Fruit fly (Drosophila melanogaster) whole organism, prepupa: Measurements from ENCODE around the gene Naa30A.

Experiments
- CG11902 ChIP-seq: fragments of 200-800 bp; sonication (Bioruptor generic); optimal IDR thresholded peaks from 3 replicates; lab custom pipeline; 2016; ENCODE audit warnings: missing biosample characterization, missing genetic modification characterization
- CG1621 ChIP-seq: fragments of 200-800 bp; sonication (Bioruptor generic); optimal IDR thresholded peaks from 3 replicates; lab custom pipeline; 2018; ENCODE audit warnings: missing biosample characterization, mild to moderate bottlenecking, missing genetic modification characterization
- CG3032 ChIP-seq: fragments of 200-800 bp; optimal IDR thresholded peaks from 2 replicates; lab custom pipeline; 2019; ENCODE audit warnings: missing biosample characterization, mild to moderate bottlenecking, missing genetic modification characterization, moderate library complexity
- CG6808 ChIP-seq: fragments of 200-800 bp; sonication (Bioruptor generic); optimal IDR thresholded peaks from 3 replicates; lab custom pipeline; 2017; ENCODE audit warnings: missing biosample characterization, missing genetic modification characterization, mild to moderate bottlenecking, moderate library complexity, missing genetic modification reagents
- CG9139 ChIP-seq: fragments of 200-800 bp; sonication (Bioruptor generic); optimal IDR thresholded peaks from 3 replicates; lab custom pipeline; 2017; ENCODE audit warnings: missing biosample characterization, mild to moderate bottlenecking, missing genetic modification characterization
- Eip78C ChIP-seq: fragments of 200-800 bp; sonication (Bioruptor generic); peaks from one replicate; lab custom pipeline; 2016; ENCODE audit warnings: missing biosample characterization, missing genetic modification characterization
- Hr39 ChIP-seq: fragments of 200-800 bp; sonication (Bioruptor generic); optimal IDR thresholded peaks from 2 replicates; lab custom pipeline; 2016; ENCODE audit warnings: missing biosample characterization, missing genetic modification characterization
- Lpt ChIP-seq: fragments of 200-800 bp; sonication (Bioruptor generic); optimal IDR thresholded peaks from 3 replicates; lab custom pipeline; 2016; ENCODE audit warnings: missing biosample characterization, missing genetic modification characterization
- OdsH ChIP-seq: fragments of 200-800 bp; sonication (Bioruptor generic); optimal IDR thresholded peaks from 3 replicates; lab custom pipeline; 2016; ENCODE audit warnings: missing biosample characterization, missing genetic modification characterization
- achi ChIP-seq: fragments of 200-800 bp; sonication (Bioruptor generic); optimal IDR thresholded peaks from 3 replicates; lab custom pipeline; 2016; ENCODE audit warnings: missing biosample characterization, missing genetic modification characterization
- net ChIP-seq: fragments of 200-800 bp; sonication (Bioruptor generic); optimal IDR thresholded peaks from 3 replicates; lab custom pipeline; 2016; ENCODE audit warnings: missing biosample characterization, missing genetic modification characterization

DNA sequence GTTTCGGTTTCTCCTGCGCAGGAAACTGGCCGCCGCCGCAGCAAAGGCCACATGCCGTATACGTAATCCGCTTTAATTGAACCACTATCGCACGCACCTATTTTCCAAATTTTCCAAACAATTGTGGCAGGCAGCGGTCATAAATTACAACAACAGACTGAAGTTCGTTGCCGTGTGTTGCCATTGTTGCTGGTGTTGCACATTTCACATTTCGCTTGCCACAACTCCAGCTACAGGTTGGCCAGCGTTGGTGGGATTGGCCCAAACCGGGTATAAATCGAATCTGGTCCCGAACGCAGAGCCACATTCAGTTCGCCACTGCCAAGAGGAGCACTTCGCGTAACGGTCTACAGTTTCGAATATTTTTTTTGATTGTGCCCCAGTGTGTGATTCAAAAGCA, 27.0 kb downstream of the Naa30A start, which contains the start of gene CG14770:
- TF ChIP-seq net: no peak
- TF ChIP-seq Hr39 (GFP tag; lab: Kevin White, UChicago): no peak
- TF ChIP-seq CG3032 (tag; lab: Kevin White, UChicago): no peak
- TF ChIP-seq OdsH: no peak
- no peak for TF ChIP-seq CG1621 (tag; lab: Kevin White, UChicago)
- no peak for TF ChIP-seq CG6808 (GFP tag; lab: Kevin White, UChicago)
- no peak for TF ChIP-seq Eip78C (GFP tag; lab: Kevin White, UChicago)
- TF ChIP-seq CG11902 (GFP tag; lab: Kevin White, UChicago): no peak
- no peak for TF ChIP-seq achi (GFP tag; lab: Kevin White, UChicago)
- no peak for TF ChIP-seq Lpt
- TF ChIP-seq CG9139 (GFP tag; lab: Kevin White, UChicago): no peak
